Fruit fly (Drosophila melanogaster): ENCODE measurements around the gene Marf.

The Marf gene

dm6 chrX:6332988-6333719 is 32.6 kb upstream of the Marf start:
- TF ChIP-seq h (GFP tag; optimal IDR thresholded peaks at IDR 0.05) (no peak), usp (GFP tag; optimal IDR thresholded peaks at IDR 0.05) (no peak), foxo (GFP tag; optimal IDR thresholded peaks at IDR 0.05) (peak in 1 of 2 experiments; percentile 15), OdsH (GFP tag; optimal IDR thresholded peaks at IDR 0.05) (no peak), Mio (GFP tag; optimal IDR thresholded peaks at IDR 0.05) (no peak), Abd-B (GFP tag; optimal IDR thresholded peaks at IDR 0.05) (no peak), Myc (optimal IDR thresholded peaks at IDR 0.05) (no peak), Jra (GFP tag; optimal IDR thresholded peaks at IDR 0.05) (no peak), Rel (GFP tag; optimal IDR thresholded peaks at IDR 0.05) (no peak), Rel (tag; optimal IDR thresholded peaks at IDR 0.05) (peak; percentile 93), Sp1 (GFP tag; optimal IDR thresholded peaks at IDR 0.05) (no peak), tai (GFP tag; optimal IDR thresholded peaks at IDR 0.05) (no peak), dmrt93B (GFP tag; optimal IDR thresholded peaks at IDR 0.05) (no peak), sage (GFP tag; optimal IDR thresholded peaks at IDR 0.05) (no peak), rgr (GFP tag; optimal IDR thresholded peaks at IDR 0.05) (peak; percentile 2), GATAd (GFP tag; optimal IDR thresholded peaks at IDR 0.05) (no peak), sv (GFP tag; optimal IDR thresholded peaks at IDR 0.05) (no peak), N (GFP tag; optimal IDR thresholded peaks at IDR 0.05) (no peak), woc (GFP tag; optimal IDR thresholded peaks at IDR 0.05) (no peak), dl (GFP tag; optimal IDR thresholded peaks at IDR 0.05; ENCODE audit: insufficient read depth in 1 of 2, partially characterized antibody in 2 of 2) (no peak), HLH106 (tag; optimal IDR thresholded peaks at IDR 0.05) (no peak), ey (GFP tag; optimal IDR thresholded peaks at IDR 0.05) (peak; percentile 4), dsf (GFP tag; optimal IDR thresholded peaks at IDR 0.05; ENCODE audit: borderline replicate concordance) (no peak)

- TF ChIP-seq Rel (GFP tag; optimal IDR thresholded peaks at IDR 0.05) (no peak), Rel (tag; optimal IDR thresholded peaks at IDR 0.05) (peak; percentile 85), br (GFP tag; optimal IDR thresholded peaks at IDR 0.05) (no peak), dl (GFP tag; optimal IDR thresholded peaks at IDR 0.05; ENCODE audit: insufficient read depth in 1 of 2, partially characterized antibody in 2 of 2) (no peak), Hr83 (GFP tag; optimal IDR thresholded peaks at IDR 0.05; ENCODE audit: poor library complexity, severe bottlenecking) (no peak)
Observed at dm6 chrX:6334945-6335344, 30.8 kb upstream of the Marf start.

dm6 chrX:6337702-6338101 is 28.0 kb upstream of the Marf start, which contains the start of gene CG3842:
TSS of gene CG3842 (plus strand) at chrX:6337762.
- no peak for TF ChIP-seq Vsx2 (GFP tag; optimal IDR thresholded peaks at IDR 0.05; ENCODE audit: partially characterized antibody)
- TF ChIP-seq dsf (GFP tag; optimal IDR thresholded peaks at IDR 0.05; ENCODE audit: borderline replicate concordance) = no peak
- no peak for TF ChIP-seq Hr83 (GFP tag; optimal IDR thresholded peaks at IDR 0.05; ENCODE audit: poor library complexity, severe bottlenecking)
- TF ChIP-seq h (GFP tag; optimal IDR thresholded peaks at IDR 0.05) = no peak
- no peak for TF ChIP-seq GATAd (GFP tag; optimal IDR thresholded peaks at IDR 0.05)
- TF ChIP-seq psq (GFP tag; optimal IDR thresholded peaks at IDR 0.05) = no peak
- TF ChIP-seq Abd-B (GFP tag; optimal IDR thresholded peaks at IDR 0.05) = no peak
- no peak for TF ChIP-seq dl (GFP tag; optimal IDR thresholded peaks at IDR 0.05; ENCODE audit: insufficient read depth in 1 of 2, partially characterized antibody in 2 of 2)
- no peak for TF ChIP-seq Rel (GFP tag; optimal IDR thresholded peaks at IDR 0.05)
- TF ChIP-seq Rel (tag; optimal IDR thresholded peaks at IDR 0.05) = no peak
- no peak for TF ChIP-seq N (GFP tag; optimal IDR thresholded peaks at IDR 0.05)
- no peak for TF ChIP-seq Dif (GFP tag; optimal IDR thresholded peaks at IDR 0.05; ENCODE audit: partially characterized antibody)
- no peak for TF ChIP-seq OdsH (GFP tag; optimal IDR thresholded peaks at IDR 0.05)
- no peak for TF ChIP-seq sage (GFP tag; optimal IDR thresholded peaks at IDR 0.05)
- TF ChIP-seq jim (GFP tag; optimal IDR thresholded peaks at IDR 0.05) = no peak
- TF ChIP-seq brk (GFP tag; optimal IDR thresholded peaks at IDR 0.05) = no peak
- TF ChIP-seq HLH106 (tag; optimal IDR thresholded peaks at IDR 0.05) = no peak
- no peak for TF ChIP-seq dmrt93B (GFP tag; optimal IDR thresholded peaks at IDR 0.05)

- peak; percentile 14 to 47 for TF ChIP-seq dl (GFP tag; optimal IDR thresholded peaks at IDR 0.05; ENCODE audit: insufficient read depth in 1 of 2, partially characterized antibody in 2 of 2)
- peak; percentile 57 for TF ChIP-seq fru (GFP tag; optimal IDR thresholded peaks at IDR 0.05)
- no peak for TF ChIP-seq GATAd (GFP tag; optimal IDR thresholded peaks at IDR 0.05)
- TF ChIP-seq brk (GFP tag; optimal IDR thresholded peaks at IDR 0.05) = no peak
- TF ChIP-seq CG32264 (GFP tag; optimal IDR thresholded peaks at IDR 0.05) = no peak
- peak; percentile 22 for TF ChIP-seq dmrt93B (GFP tag; optimal IDR thresholded peaks at IDR 0.05)
- no peak for TF ChIP-seq dsf (GFP tag; optimal IDR thresholded peaks at IDR 0.05; ENCODE audit: borderline replicate concordance)
- TF ChIP-seq sage (GFP tag; optimal IDR thresholded peaks at IDR 0.05) = no peak
- peak; percentile 19 for TF ChIP-seq rgr (GFP tag; optimal IDR thresholded peaks at IDR 0.05)
- no peak for TF ChIP-seq Jra (GFP tag; optimal IDR thresholded peaks at IDR 0.05)
- peak; percentile 39 for TF ChIP-seq br (GFP tag; optimal IDR thresholded peaks at IDR 0.05)
- peak; percentile 8 for TF ChIP-seq Hnf4 (GFP tag; optimal IDR thresholded peaks at IDR 0.05)
- TF ChIP-seq jim (GFP tag; optimal IDR thresholded peaks at IDR 0.05) = no peak
- peak; percentile 53 for TF ChIP-seq HLH106 (tag; optimal IDR thresholded peaks at IDR 0.05)
- TF ChIP-seq Abd-B (GFP tag; optimal IDR thresholded peaks at IDR 0.05) = no peak
- TF ChIP-seq woc (GFP tag; optimal IDR thresholded peaks at IDR 0.05) = no peak
- peak; percentile 23 for TF ChIP-seq OdsH (GFP tag; optimal IDR thresholded peaks at IDR 0.05)
- no peak for TF ChIP-seq Rel (GFP tag; optimal IDR thresholded peaks at IDR 0.05)
- no peak for TF ChIP-seq Rel (tag; optimal IDR thresholded peaks at IDR 0.05)
- TF ChIP-seq Mio (GFP tag; optimal IDR thresholded peaks at IDR 0.05) = no peak
- peak; percentile 59 for TF ChIP-seq Dif (GFP tag; optimal IDR thresholded peaks at IDR 0.05; ENCODE audit: partially characterized antibody)
- no peak for TF ChIP-seq Myc (optimal IDR thresholded peaks at IDR 0.05)
- TF ChIP-seq ey (GFP tag; optimal IDR thresholded peaks at IDR 0.05) = peak; percentile 48
- TF ChIP-seq h (GFP tag; optimal IDR thresholded peaks at IDR 0.05) = peak; percentile 55
- TF ChIP-seq foxo (GFP tag; optimal IDR thresholded peaks at IDR 0.05) = peak in 1 of 2 experiments; percentile 62
- no peak for TF ChIP-seq lola (GFP tag; optimal IDR thresholded peaks at IDR 0.05)
- peak; percentile 13 for TF ChIP-seq Sp1 (GFP tag; optimal IDR thresholded peaks at IDR 0.05)
Observed at dm6 chrX:6338738-6339614, 26.8 kb upstream of the Marf start.

Data from whole organism, wandering third instar larva.